Worm (Caenorhabditis elegans) whole organism, late embryonic: ENCODE measurements around the gene srx-8.

Experiments used
- C08G9.2 ChIP-seq: sonication (generic microtip); optimal IDR thresholded peaks from 2 replicates; lab custom pipeline; 2016; ENCODE audit warnings: mild to moderate bottlenecking, missing genetic modification characterization, moderate library complexity, missing compliant biosample characterization
- C38D4.7 ChIP-seq: fragments of 200-800 bp; sonication (Bioruptor generic); optimal IDR thresholded peaks from 2 replicates; lab custom pipeline; 2018; ENCODE audit warnings: mild to moderate bottlenecking, missing genetic modification characterization, moderate library complexity, missing compliant biosample characterization
- K02D7.2 ChIP-seq: sonication (generic microtip); optimal IDR thresholded peaks from 2 replicates; lab custom pipeline; 2017; ENCODE audit warnings: mild to moderate bottlenecking, missing genetic modification characterization, missing compliant biosample characterization
- K09A11.1 ChIP-seq: sonication (generic microtip); optimal IDR thresholded peaks from 2 replicates; lab custom pipeline; 2017; ENCODE audit warnings: antibody characterized with exemption, mild to moderate bottlenecking, missing genetic modification characterization, missing compliant biosample characterization; ENCODE audit not compliant: insufficient read depth
- T23F11.4 ChIP-seq: fragments of 200-800 bp; sonication (Bioruptor generic); optimal IDR thresholded peaks from 2 replicates; lab custom pipeline; 2018; ENCODE audit warnings: mild to moderate bottlenecking, missing genetic modification characterization, missing compliant biosample characterization
- ama-1 ChIP-seq: fragments of 150-350 bp; optimal IDR thresholded peaks from 2 replicates; lab custom pipeline; 2014
- ceh-14 ChIP-seq: sonication (generic microtip); optimal IDR thresholded peaks from 2 replicates; lab custom pipeline; 2016; ENCODE audit warnings: missing genotype, missing genetic modification characterization, missing compliant biosample characterization
- ceh-19 ChIP-seq: fragments of 200-800 bp; sonication (Bioruptor generic); optimal IDR thresholded peaks from 2 replicates; lab custom pipeline; 2018; ENCODE audit warnings: mild to moderate bottlenecking, missing genetic modification characterization, missing compliant biosample characterization
- ceh-2 ChIP-seq: sonication (generic microtip); optimal IDR thresholded peaks from 2 replicates; lab custom pipeline; 2016; ENCODE audit warnings: missing genotype, missing genetic modification characterization, missing compliant biosample characterization
- ceh-22 ChIP-seq: sonication (generic microtip); optimal IDR thresholded peaks from 2 replicates; lab custom pipeline; 2017; ENCODE audit warnings: missing biosample characterization, missing genetic modification characterization
- ceh-31 ChIP-seq: sonication (generic microtip); optimal IDR thresholded peaks from 2 replicates; lab custom pipeline; 2016; ENCODE audit warnings: missing genetic modification characterization, missing compliant biosample characterization
- ceh-6 ChIP-seq: fragments of 200-800 bp; sonication (Bioruptor generic); optimal IDR thresholded peaks from 2 replicates; lab custom pipeline; 2018; ENCODE audit warnings: mild to moderate bottlenecking, missing genetic modification characterization, missing compliant biosample characterization
- che-1 ChIP-seq: sonication (generic microtip); optimal IDR thresholded peaks from 2 replicates; lab custom pipeline; 2016; ENCODE audit warnings: mild to moderate bottlenecking, missing genetic modification characterization, missing compliant biosample characterization
- dve-1 ChIP-seq: sonication (generic microtip); optimal IDR thresholded peaks from 2 replicates; lab custom pipeline; 2017; ENCODE audit warnings: antibody characterized with exemption, mild to moderate bottlenecking, missing genetic modification characterization, missing compliant biosample characterization
- elt-2 ChIP-seq: sonication (generic microtip); optimal IDR thresholded peaks from 2 replicates; lab custom pipeline; 2016; ENCODE audit warnings: missing genetic modification reagents, missing genetic modification characterization, missing compliant biosample characterization
- elt-4 ChIP-seq: sonication (generic microtip); optimal IDR thresholded peaks from 2 replicates; lab custom pipeline; 2016; ENCODE audit warnings: missing genetic modification characterization, missing compliant biosample characterization
- fax-1 ChIP-seq: sonication (generic microtip); optimal IDR thresholded peaks from 2 replicates; lab custom pipeline; 2016; ENCODE audit warnings: missing genotype, missing genetic modification characterization, missing compliant biosample characterization
- fkh-10 ChIP-seq: fragments of 150-350 bp; optimal IDR thresholded peaks from 2 replicates; lab custom pipeline; 2014; ENCODE audit warnings: missing biosample characterization, missing genetic modification reagents, missing genetic modification characterization
- fkh-6 ChIP-seq: sonication (generic microtip); optimal IDR thresholded peaks from 2 replicates; lab custom pipeline; 2016; ENCODE audit warnings: missing genetic modification characterization, missing compliant biosample characterization
- hlh-13 ChIP-seq: fragments of 200-800 bp; sonication (Bioruptor generic); optimal IDR thresholded peaks from 2 replicates; lab custom pipeline; 2018; ENCODE audit warnings: mild to moderate bottlenecking, missing genetic modification characterization, missing compliant biosample characterization
- hlh-15 ChIP-seq: sonication (generic microtip); optimal IDR thresholded peaks from 2 replicates; lab custom pipeline; 2016; ENCODE audit warnings: missing genetic modification characterization, missing compliant biosample characterization
- hlh-6 ChIP-seq: sonication (generic microtip); optimal IDR thresholded peaks from 2 replicates; lab custom pipeline; 2016; ENCODE audit warnings: missing genotype, missing genetic modification characterization, missing compliant biosample characterization
- lin-11 ChIP-seq: fragments of 200-800 bp; sonication (Bioruptor generic); optimal IDR thresholded peaks from 2 replicates; lab custom pipeline; 2018; ENCODE audit warnings: mild to moderate bottlenecking, missing genetic modification characterization, missing compliant biosample characterization
- nhr-11 ChIP-seq: fragments of 150-350 bp; optimal IDR thresholded peaks from 2 replicates; lab custom pipeline; 2014; ENCODE audit warnings: missing biosample characterization, missing genetic modification characterization
- npax-4 ChIP-seq: sonication (generic microtip); optimal IDR thresholded peaks from 2 replicates; lab custom pipeline; 2016; ENCODE audit warnings: missing genetic modification characterization, missing compliant biosample characterization
- pax-1 ChIP-seq: fragments of 150-350 bp; optimal IDR thresholded peaks from 2 replicates; lab custom pipeline; 2014; ENCODE audit warnings: missing biosample characterization, missing genetic modification characterization
- pha-4 ChIP-seq: fragments of 150-350 bp; optimal IDR thresholded peaks from 2 replicates; lab custom pipeline; 2018; ENCODE audit warnings: missing biosample characterization, missing genetic modification reagents, missing genetic modification characterization
- pqm-1 ChIP-seq: sonication (generic microtip); optimal IDR thresholded peaks from 2 replicates; lab custom pipeline; 2016; ENCODE audit warnings: missing genetic modification characterization, missing compliant biosample characterization
- ref-2 ChIP-seq: sonication (generic microtip); optimal IDR thresholded peaks from 2 replicates; lab custom pipeline; 2016; ENCODE audit warnings: missing genetic modification characterization, missing compliant biosample characterization
- sdc-2 ChIP-seq: sonication (generic microtip); optimal IDR thresholded peaks from 2 replicates; lab custom pipeline; 2016; ENCODE audit warnings: missing genotype, missing genetic modification characterization, missing compliant biosample characterization
- ttx-3 ChIP-seq: sonication (generic microtip); optimal IDR thresholded peaks from 2 replicates; lab custom pipeline; 2016; ENCODE audit warnings: missing genetic modification reagents, missing genetic modification characterization, missing compliant biosample characterization
- unc-42 ChIP-seq: sonication (generic microtip); optimal IDR thresholded peaks from 2 replicates; lab custom pipeline; 2016; ENCODE audit warnings: missing genotype, missing genetic modification characterization, missing compliant biosample characterization
- unc-55 ChIP-seq: sonication (generic microtip); optimal IDR thresholded peaks from 2 replicates; lab custom pipeline; 2017; ENCODE audit warnings: missing biosample characterization, missing genetic modification reagents, missing genetic modification characterization
- zip-5 ChIP-seq: sonication (generic microtip); optimal IDR thresholded peaks from 2 replicates; lab custom pipeline; 2016; ENCODE audit warnings: missing genetic modification characterization, missing compliant biosample characterization

srx-8 gene

ce11 chrV:597823-598222, 41.9 kb upstream of the srx-8 start:
- TF ChIP-seq C08G9.2, result no peak
- TF ChIP-seq lin-11 (tag; lab: Kevin White, UChicago), result no peak
- TF ChIP-seq ceh-2 (tag; lab: Kevin White, UChicago), result no peak

DNA sequence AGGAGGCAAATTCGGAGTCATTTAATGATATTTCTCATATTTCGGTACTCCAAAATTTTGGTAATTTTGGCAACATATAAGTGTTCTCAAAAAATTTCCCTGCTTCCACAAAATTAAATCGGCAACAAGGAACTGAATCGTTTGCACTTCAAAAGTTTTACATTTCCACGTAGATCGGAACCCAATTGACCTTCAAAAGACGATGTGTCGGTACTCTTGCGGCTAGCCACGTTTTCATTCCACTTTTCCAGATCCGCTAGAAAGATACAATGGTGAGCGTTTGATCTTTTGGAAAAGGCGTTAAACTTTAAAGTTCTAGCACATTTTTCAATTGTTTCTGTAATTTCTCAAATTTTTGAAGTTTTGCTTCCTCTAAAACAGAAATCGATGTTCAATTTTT, 41.0 kb upstream of the srx-8 start:
- TF ChIP-seq hlh-15 (tag; lab: Kevin White, UChicago) (no peak), lin-11 (tag; lab: Kevin White, UChicago) (no peak), ttx-3 (tag; lab: Kevin White, UChicago) (no peak), zip-5 (tag; lab: Kevin White, UChicago) (no peak), hlh-6 (tag; lab: Kevin White, UChicago) (no peak), nhr-11 (tag; lab: Kevin White, UChicago) (no peak), K09A11.1 (tag; lab: Kevin White, UChicago) (no peak), elt-2 (no peak), C38D4.7 (GFP tag; lab: Kevin White, UChicago) (no peak), ref-2 (tag; lab: Kevin White, UChicago) (no peak), unc-42 (no peak)

DNA sequence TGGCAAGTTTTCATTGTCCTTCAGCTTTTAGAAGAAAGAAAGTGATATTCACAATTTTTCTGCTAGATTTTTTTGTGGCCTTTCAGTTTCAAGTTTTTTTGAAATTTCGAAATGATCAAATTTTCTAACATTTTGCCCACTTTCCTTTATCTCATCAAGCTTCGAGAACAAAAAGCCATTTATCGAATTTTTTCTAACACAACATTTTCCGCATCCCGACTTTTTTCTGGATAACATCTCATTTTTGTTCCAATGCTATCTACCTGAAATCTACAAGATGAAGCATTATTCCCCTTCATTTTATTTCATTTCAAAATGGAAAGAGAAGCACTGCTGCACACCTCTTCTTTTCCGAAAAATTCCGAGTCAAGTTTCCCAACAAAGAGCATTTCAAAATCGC, 37.0 kb upstream of the srx-8 start, which contains the start of gene ZK488.5:
ZK488.5 (plus strand) TSS at position 301 of the 400 bp plus-strand sequence.
- TF ChIP-seq ceh-31 (tag; lab: Kevin White, UChicago), result no peak
- no peak for TF ChIP-seq che-1 (tag; lab: Kevin White, UChicago)
- TF ChIP-seq ceh-2 (tag; lab: Kevin White, UChicago), result no peak
- no peak for TF ChIP-seq K02D7.2 (tag; lab: Kevin White, UChicago)
- TF ChIP-seq ref-2 (tag; lab: Kevin White, UChicago), result no peak
- no peak for TF ChIP-seq pqm-1
- TF ChIP-seq sdc-2 (tag; lab: Kevin White, UChicago), result no peak
- no peak for TF ChIP-seq ceh-22
- no peak for TF ChIP-seq npax-4 (tag; lab: Kevin White, UChicago)
- no peak for TF ChIP-seq ceh-14
- TF ChIP-seq elt-4 (tag; lab: Kevin White, UChicago), result no peak
- no peak for TF ChIP-seq unc-55
- no peak for TF ChIP-seq ceh-19 (GFP tag; lab: Kevin White, UChicago)
- TF ChIP-seq hlh-15 (tag; lab: Kevin White, UChicago), result no peak
- TF ChIP-seq fax-1 (tag; lab: Kevin White, UChicago), result no peak
- TF ChIP-seq unc-42, result no peak
- TF ChIP-seq fkh-10 (GFP tag; lab: Kevin White, UChicago), result no peak
- TF ChIP-seq dve-1, result no peak

DNA sequence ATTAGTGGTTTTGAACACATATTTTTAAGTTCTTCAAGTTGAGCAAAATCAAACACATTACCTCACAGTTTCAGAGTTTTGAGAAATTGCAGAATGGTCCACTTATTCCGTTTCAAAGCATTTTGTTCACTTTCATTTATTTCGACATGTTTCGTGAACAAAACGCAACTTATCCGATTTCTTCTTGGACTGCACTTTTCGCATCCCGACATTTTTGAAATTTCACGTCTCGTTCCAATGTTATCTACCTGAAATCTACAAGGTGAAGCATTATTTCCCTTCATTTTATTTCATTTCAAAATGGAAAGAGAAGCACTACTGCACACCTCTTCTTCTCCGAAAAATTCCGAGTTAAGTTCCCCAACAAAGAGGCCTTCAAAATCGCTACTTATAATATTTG, 34.2 kb upstream of the srx-8 start, which contains the start of gene ZK488.6:
ZK488.6 (plus strand) TSS at position 301 of the 400 bp plus-strand sequence.
- TF ChIP-seq hlh-15 (tag; lab: Kevin White, UChicago) (no peak), hlh-13 (no peak), npax-4 (tag; lab: Kevin White, UChicago) (no peak), fkh-6 (tag; lab: Kevin White, UChicago) (no peak), T23F11.4 (GFP tag; lab: Kevin White, UChicago) (no peak), ceh-6 (GFP tag; lab: Kevin White, UChicago) (no peak), pqm-1 (no peak), ama-1 (no peak)
- TF ChIP-seq, all 69 proteins: peak for 0

DNA sequence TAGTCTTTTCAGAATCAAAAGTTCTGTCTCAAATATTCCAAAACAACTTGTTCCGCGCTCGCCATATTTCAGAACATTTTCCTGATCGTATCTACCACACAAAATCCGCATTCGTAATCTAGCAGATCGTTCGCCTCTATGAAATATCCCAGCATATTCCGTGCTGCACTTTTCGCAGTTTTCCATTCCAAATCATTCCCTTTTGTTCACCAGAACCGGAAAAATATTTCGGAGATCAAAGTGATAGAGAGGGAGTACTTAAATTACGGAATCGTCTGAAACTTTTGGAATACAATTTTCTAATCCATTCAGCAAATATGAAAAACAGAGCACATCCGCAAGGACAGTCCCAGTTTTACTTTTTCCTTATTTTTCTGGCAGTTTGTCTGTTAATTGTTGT, 31.9 kb upstream of the srx-8 start, which contains the start of gene K06H6.1:
K06H6.1 (plus strand) TSS at position 301 of the 400 bp plus-strand sequence.
- TF ChIP-seq pqm-1 (no peak), unc-42 (no peak), hlh-6 (tag; lab: Kevin White, UChicago) (no peak), ceh-14 (no peak), pha-4 (tag; lab: Kevin White, UChicago) (no peak), fax-1 (tag; lab: Kevin White, UChicago) (no peak), ref-2 (tag; lab: Kevin White, UChicago) (no peak), ceh-22 (no peak), ceh-2 (tag; lab: Kevin White, UChicago) (no peak), pax-1 (tag; lab: Kevin White, UChicago) (no peak), lin-11 (tag; lab: Kevin White, UChicago) (no peak)
- TF ChIP-seq, all 69 proteins: peak for 0
